Fruit fly (Drosophila melanogaster) whole organism, embryonic: Measurements from ENCODE around the gene ara.
A peak's percentile ranks its signal among the peaks of the same experiment; 100 is the strongest.

Source experiments
- Aef1 ChIP-seq: fragments of 200-800 bp; sonication (Bioruptor generic); IDR thresholded peaks from 3 replicates; pipeline ENCODE4 v1.3.6; 2022; ENCODE audit warnings: missing biosample characterization, missing genetic modification characterization
- CG10462 ChIP-seq: fragments of 200-800 bp; sonication (Bioruptor generic); optimal IDR thresholded peaks from 2 replicates; lab custom pipeline; 2016; ENCODE audit warnings: missing biosample characterization, missing genetic modification characterization
- CG10654 ChIP-seq: fragments of 200-800 bp; sonication (Bioruptor generic); optimal IDR thresholded peaks from 2 replicates; lab custom pipeline; 2016; ENCODE audit warnings: missing biosample characterization, missing genetic modification characterization
- CG11560 ChIP-seq: fragments of 200-800 bp; sonication (Bioruptor generic); IDR thresholded peaks from 3 replicates; pipeline ENCODE4 v1.3.6; 2022; ENCODE audit warnings: missing biosample characterization, missing genetic modification characterization
- CG15269 ChIP-seq: fragments of 200-800 bp; sonication (Bioruptor generic); optimal IDR thresholded peaks from 2 replicates; lab custom pipeline; 2018; ENCODE audit warnings: missing biosample characterization, mild to moderate bottlenecking, missing genetic modification characterization, moderate library complexity
- CG18011 ChIP-seq: fragments of 200-800 bp; sonication (Bioruptor generic); optimal IDR thresholded peaks from 2 replicates; lab custom pipeline; 2017; ENCODE audit warnings: missing biosample characterization, missing genetic modification characterization, mild to moderate bottlenecking, moderate library complexity, missing genotype
- CG2712 ChIP-seq: fragments of 200-800 bp; optimal IDR thresholded peaks from 3 replicates; lab custom pipeline; 2019; ENCODE audit warnings: missing biosample characterization, mild to moderate bottlenecking, missing genetic modification characterization, moderate library complexity
- CG34224 ChIP-seq: fragments of 200-800 bp; sonication (Bioruptor generic); IDR thresholded peaks from 3 replicates; pipeline ENCODE4 v1.3.6; 2022; ENCODE audit warnings: missing biosample characterization, missing genetic modification characterization; ENCODE audit not compliant: partially characterized antibody
- CG34376 ChIP-seq: fragments of 200-800 bp; sonication (Bioruptor generic); optimal IDR thresholded peaks from 2 replicates; lab custom pipeline; 2018; ENCODE audit warnings: missing biosample characterization, mild to moderate bottlenecking, missing genetic modification characterization
- CG3726 ChIP-seq: fragments of 200-800 bp; sonication (Bioruptor generic); IDR thresholded peaks from 3 replicates; pipeline ENCODE4, ENCODE4 v1.3.6; 2022; ENCODE audit warnings: missing biosample characterization, missing genetic modification characterization
- CG4360 ChIP-seq: fragments of 200-800 bp; sonication (Bioruptor generic); IDR thresholded peaks from 2 replicates; pipeline ENCODE4 v1.3.6; 2022; ENCODE audit warnings: missing biosample characterization, missing genetic modification characterization
- CG4854 ChIP-seq: fragments of 200-800 bp; sonication (Bioruptor generic); optimal IDR thresholded peaks from 2 replicates; lab custom pipeline; 2016; ENCODE audit warnings: missing biosample characterization, missing genetic modification characterization, inconsistent platforms
- CG5245 ChIP-seq: fragments of 200-800 bp; sonication (Bioruptor generic); optimal IDR thresholded peaks from 3 replicates; lab custom pipeline; 2016; ENCODE audit warnings: missing biosample characterization, missing genetic modification characterization
- CG5953 ChIP-seq: fragments of 200-800 bp; sonication (Bioruptor generic); IDR thresholded peaks from 2 replicates; pipeline ENCODE4 v1.3.6; 2022; ENCODE audit warnings: missing biosample characterization, missing genetic modification characterization
- CG6689 ChIP-seq: fragments of 200-800 bp; sonication (Bioruptor generic); IDR thresholded peaks from 2 replicates; pipeline ENCODE4 v1.3.6; 2022; ENCODE audit warnings: missing biosample characterization, missing genetic modification characterization
- CG9609 ChIP-seq: fragments of 200-800 bp; sonication (Bioruptor generic); optimal IDR thresholded peaks from 3 replicates; lab custom pipeline; 2016; ENCODE audit warnings: missing biosample characterization, missing genetic modification characterization
- Chrac-16 ChIP-seq: fragments of 200-800 bp; sonication (Bioruptor generic); optimal IDR thresholded peaks from 3 replicates; lab custom pipeline; 2016; ENCODE audit warnings: missing biosample characterization, missing genetic modification characterization
- D ChIP-seq, 2 experiments: fragments of 200-800 bp in 1 of 2; fragments of >200 bp in 1 of 2; sonication (Bioruptor generic) in 1 of 2; optimal IDR thresholded peaks; 2 replicates in 1 of 2; 3 replicates in 1 of 2; lab custom pipeline; 2017; ENCODE audit warnings: mild to moderate bottlenecking in 1 of 2, missing biosample characterization in 1 of 2, missing genetic modification characterization in 1 of 2, missing genetic modification reagents in 1 of 2
- Dip2 ChIP-seq: fragments of 200-800 bp; sonication (Bioruptor generic); IDR thresholded peaks from 2 replicates; pipeline ENCODE4 v1.3.6; 2022; ENCODE audit warnings: missing biosample characterization, missing genetic modification characterization
- Doc2 ChIP-seq: fragments of 200-800 bp; sonication (Bioruptor generic); IDR thresholded peaks from 2 replicates; pipeline ENCODE4 v1.3.6; 2022; ENCODE audit warnings: missing biosample characterization, missing genetic modification characterization
- Ets97D ChIP-seq: fragments of 200-800 bp; sonication (Bioruptor generic); optimal IDR thresholded peaks from 3 replicates; lab custom pipeline; 2016; ENCODE audit warnings: missing biosample characterization, missing genetic modification characterization
- GATAe ChIP-seq: fragments of 200-800 bp; sonication (Bioruptor generic); conservative IDR thresholded peaks from 2 replicates; pipeline ENCODE4 v1.3.6; 2022; ENCODE audit warnings: missing biosample characterization, missing genetic modification characterization
- Hr39 ChIP-seq: fragments of >200 bp; optimal IDR thresholded peaks from 2 replicates; lab custom pipeline; 2017
- Lhr ChIP-seq: fragments of 200-800 bp; sonication (Bioruptor generic); optimal IDR thresholded peaks from 3 replicates; lab custom pipeline; 2017; ENCODE audit warnings: mild to moderate bottlenecking, missing biosample characterization, missing genetic modification reagents, missing genetic modification characterization
- NfI ChIP-seq: fragments of 200-800 bp; sonication (Bioruptor generic); optimal IDR thresholded peaks from 3 replicates; lab custom pipeline; 2018; ENCODE audit warnings: missing biosample characterization, mild to moderate bottlenecking, missing genetic modification characterization, moderate library complexity
- Scr ChIP-seq: fragments of 200-800 bp; sonication (Bioruptor generic); IDR thresholded peaks from 2 replicates; pipeline ENCODE4 v1.3.6; 2022; ENCODE audit warnings: missing biosample characterization, missing genetic modification characterization; ENCODE audit not compliant: partially characterized antibody
- Sox100B ChIP-seq: fragments of 200-800 bp; sonication (Bioruptor generic); optimal IDR thresholded peaks from 3 replicates; lab custom pipeline; 2018; ENCODE audit warnings: missing biosample characterization, mild to moderate bottlenecking, missing genetic modification characterization
- Spps ChIP-seq: fragments of 200-800 bp; sonication (Bioruptor generic); optimal IDR thresholded peaks from 2 replicates; lab custom pipeline; 2018; ENCODE audit warnings: missing biosample characterization, mild to moderate bottlenecking, missing genetic modification characterization
- dpn ChIP-seq, 2 experiments: fragments of 200-800 bp; sonication (Bioruptor generic); optimal IDR thresholded peaks; 3 replicates each; lab custom pipeline; 2016; ENCODE audit warnings: missing biosample characterization in 2 of 2, missing genetic modification characterization in 2 of 2
- esg ChIP-seq: fragments of 200-800 bp; sonication (Bioruptor generic); conservative IDR thresholded peaks from 2 replicates; pipeline ENCODE4 v1.3.6; 2022; ENCODE audit warnings: missing biosample characterization, missing genetic modification characterization
- fd102C ChIP-seq: fragments of 200-800 bp; sonication (Bioruptor generic); optimal IDR thresholded peaks from 2 replicates; lab custom pipeline; 2018; ENCODE audit warnings: missing biosample characterization, mild to moderate bottlenecking, missing genetic modification characterization, moderate library complexity
- fd96Cb ChIP-seq: fragments of 200-800 bp; sonication (Bioruptor generic); optimal IDR thresholded peaks from 2 replicates; lab custom pipeline; 2018; ENCODE audit warnings: missing biosample characterization, mild to moderate bottlenecking, missing genetic modification characterization, moderate library complexity
- gfzf ChIP-seq: fragments of 200-800 bp; sonication (Bioruptor generic); optimal IDR thresholded peaks from 2 replicates; lab custom pipeline; 2016; ENCODE audit warnings: missing biosample characterization, mild to moderate bottlenecking, missing genetic modification characterization, moderate library complexity
- gsb-n ChIP-seq: fragments of 200-800 bp; sonication (Bioruptor generic); optimal IDR thresholded peaks from 3 replicates; lab custom pipeline; 2018; ENCODE audit warnings: missing biosample characterization, mild to moderate bottlenecking, missing genetic modification characterization
- gt ChIP-seq: fragments of 200-800 bp; sonication (Bioruptor generic); IDR thresholded peaks from 2 replicates; pipeline ENCODE4 v1.3.6; 2022; ENCODE audit warnings: missing biosample characterization, missing genetic modification characterization
- hbn ChIP-seq: fragments of 200-800 bp; sonication (Bioruptor generic); IDR thresholded peaks from 2 replicates; pipeline ENCODE4 v1.3.6; 2022; ENCODE audit warnings: missing biosample characterization, missing genetic modification characterization; ENCODE audit not compliant: partially characterized antibody
- jigr1 ChIP-seq: fragments of 200-800 bp; sonication (Bioruptor generic); IDR thresholded peaks from 3 replicates; pipeline ENCODE4 v1.3.6; 2022; ENCODE audit warnings: missing biosample characterization, missing genetic modification characterization
- maf-S ChIP-seq: fragments of 200-800 bp; sonication (Bioruptor generic); optimal IDR thresholded peaks from 2 replicates; lab custom pipeline; 2016; ENCODE audit warnings: missing biosample characterization, missing genetic modification characterization
- mirr ChIP-seq: fragments of 200-800 bp; sonication (Bioruptor generic); optimal IDR thresholded peaks from 3 replicates; lab custom pipeline; 2018; ENCODE audit warnings: missing biosample characterization, mild to moderate bottlenecking, missing genetic modification characterization
- p53 ChIP-seq: fragments of 200-800 bp; sonication (Bioruptor generic); optimal IDR thresholded peaks from 2 replicates; lab custom pipeline; 2016; ENCODE audit warnings: missing biosample characterization, missing genetic modification characterization
- prd ChIP-seq, 3 experiments: fragments of >200 bp in 2 of 3; fragments of 200-800 bp in 1 of 3; sonication (Bioruptor generic) in 1 of 3; optimal IDR thresholded peaks in 2 of 3; IDR thresholded peaks in 1 of 3; 2 replicates in 2 of 3; 3 replicates in 1 of 3; pipeline versions ENCODE4 v1.3.6 to Lab custom; 2017 to 2022; ENCODE audit warnings: missing biosample characterization in 1 of 3, missing genetic modification characterization in 1 of 3
- rib ChIP-seq: fragments of 200-800 bp; sonication (Bioruptor generic); IDR thresholded peaks from 2 replicates; pipeline ENCODE4 v1.3.6; 2022; ENCODE audit warnings: missing biosample characterization, missing genetic modification characterization
- row ChIP-seq: fragments of 200-800 bp; sonication (Bioruptor generic); IDR thresholded peaks from 3 replicates; pipeline ENCODE4 v1.3.6; 2022; ENCODE audit warnings: missing biosample characterization, missing genetic modification characterization
- sens ChIP-seq: fragments of 200-800 bp; sonication (Bioruptor generic); peaks from one replicate; lab custom pipeline; 2016; ENCODE audit warnings: missing biosample characterization, missing genetic modification characterization
- tap ChIP-seq: fragments of 200-800 bp; optimal IDR thresholded peaks from 3 replicates; lab custom pipeline; 2019; ENCODE audit warnings: missing biosample characterization, mild to moderate bottlenecking, missing genetic modification characterization, moderate library complexity
- tll ChIP-seq, 2 experiments: fragments of 200-800 bp in 1 of 2; fragments of >200 bp in 1 of 2; sonication (Bioruptor generic) in 1 of 2; optimal IDR thresholded peaks; 2 replicates each; lab custom pipeline; 2017 to 2019; ENCODE audit warnings: missing biosample characterization in 2 of 2, missing genetic modification characterization in 2 of 2, mild to moderate bottlenecking in 1 of 2, moderate library complexity in 1 of 2
- trem ChIP-seq: fragments of 200-800 bp; optimal IDR thresholded peaks from 3 replicates; lab custom pipeline; 2019; ENCODE audit warnings: missing biosample characterization, mild to moderate bottlenecking, missing genetic modification characterization, moderate library complexity
- tup ChIP-seq: fragments of 200-800 bp; sonication (Bioruptor generic); optimal IDR thresholded peaks from 2 replicates; lab custom pipeline; 2016; ENCODE audit warnings: missing biosample characterization, mild to moderate bottlenecking, missing genetic modification characterization, moderate library complexity
- z ChIP-seq: fragments of 200-800 bp; sonication (Bioruptor generic); IDR thresholded peaks from 3 replicates; pipeline ENCODE4 v1.3.6; 2022; ENCODE audit warnings: missing biosample characterization, missing genetic modification characterization
- zen ChIP-seq: fragments of 200-800 bp; sonication (Bioruptor generic); optimal IDR thresholded peaks from 3 replicates; lab custom pipeline; 2018; ENCODE audit warnings: missing biosample characterization, mild to moderate bottlenecking, missing genetic modification characterization, moderate library complexity

ara gene

DNA sequence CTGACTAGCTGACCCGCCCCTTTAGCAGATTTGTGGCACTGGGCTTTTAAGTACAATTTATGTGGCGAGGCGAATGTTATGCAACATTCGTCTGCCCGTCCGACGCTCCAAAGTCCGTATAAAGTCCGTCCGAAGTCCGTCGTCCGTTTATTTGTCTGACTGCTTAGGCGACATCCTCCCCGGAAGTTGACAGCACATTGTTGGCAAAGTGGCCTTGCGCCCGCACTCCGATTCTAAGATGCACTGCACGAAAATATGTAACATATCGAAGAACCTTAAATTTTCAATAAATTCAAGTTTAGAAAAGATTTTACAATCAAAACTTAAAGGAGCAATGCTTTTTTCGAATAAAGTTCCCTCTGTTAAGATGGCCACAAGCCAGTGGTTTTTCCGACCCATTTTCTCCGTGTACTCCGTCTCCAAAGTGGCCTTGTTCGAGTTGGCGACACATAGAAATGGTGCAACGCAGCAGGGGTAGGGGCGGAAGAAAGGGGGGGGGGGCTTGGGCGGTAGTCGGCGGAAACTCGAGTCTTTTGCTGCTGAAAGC is 38.4 kb downstream of the ara start (continued):
- TF ChIP-seq Ets97D (GFP tag; lab: Kevin White, UChicago) (no peak), CG4360 (GFP tag; lab: Robert Waterston, UW) (no peak), CG3726 (no peak), Aef1 (GFP tag; lab: Robert Waterston, UW) (no peak), tup (GFP tag; lab: Kevin White, UChicago) (no peak), CG34224 (GFP tag; lab: Robert Waterston, UW) (no peak), prd (optimal IDR thresholded peaks at IDR 0.05; lab: Kevin White, UChicago) (no peak), prd (GFP tag; IDR thresholded peaks at IDR 0.05; lab: Robert Waterston, UW) (no peak; the same call in 2 of the 3 replicates), CG9609 (GFP tag; lab: Kevin White, UChicago) (no peak), row (GFP tag; lab: Robert Waterston, UW) (peak; percentile 57), GATAe (GFP tag; lab: Robert Waterston, UW) (no peak), dpn (GFP tag; optimal IDR thresholded peaks at IDR 0.05; lab: Kevin White, UChicago) (peak; percentile 12 to 32), NfI (GFP tag; lab: Kevin White, UChicago) (no peak), CG18011 (no peak), CG10462 (GFP tag; lab: Kevin White, UChicago) (no peak), D (optimal IDR thresholded peaks at IDR 0.05; lab: Kevin White, UChicago) (no peak), D (GFP tag; optimal IDR thresholded peaks at IDR 0.05; lab: Kevin White, UChicago) (peak; percentile 32), sens (GFP tag; lab: Kevin White, UChicago) (peak; percentile 89), jigr1 (GFP tag; lab: Robert Waterston, UW) (no peak), CG11560 (tag; lab: Robert Waterston, UW) (no peak), Sox100B (GFP tag; lab: Kevin White, UChicago) (peak; percentile 3), Scr (GFP tag; lab: Robert Waterston, UW) (no peak), rib (GFP tag; lab: Robert Waterston, UW) (no peak), Chrac-16 (no peak), CG5953 (no peak), z (GFP tag; lab: Robert Waterston, UW) (no peak), tll (GFP tag; optimal IDR thresholded peaks at IDR 0.05; lab: Kevin White, UChicago) (no peak), zen (tag; lab: Kevin White, UChicago) (no peak), CG10654 (no peak), CG15269 (tag; lab: Kevin White, UChicago) (no peak), Lhr (no peak), CG2712 (tag; lab: Kevin White, UChicago) (peak; percentile 46), gfzf (no peak), Dip2 (GFP tag; lab: Robert Waterston, UW) (no peak), Spps (tag; lab: Kevin White, UChicago) (no peak), CG4854 (GFP tag; lab: Kevin White, UChicago) (no peak), gsb-n (tag; lab: Kevin White, UChicago) (no peak), gt (no peak), maf-S (GFP tag; lab: Kevin White, UChicago) (no peak), p53 (GFP tag; lab: Kevin White, UChicago) (no peak), Doc2 (GFP tag; lab: Robert Waterston, UW) (no peak), trem (tag; lab: Kevin White, UChicago) (no peak), CG34376 (GFP tag; lab: Kevin White, UChicago) (no peak), CG6689 (GFP tag; lab: Robert Waterston, UW) (peak; percentile 31; the same call in 1 of the 2 replicates), CG5245 (peak; percentile 27), esg (GFP tag; lab: Robert Waterston, UW) (no peak), mirr (no peak), hbn (no peak), fd102C (GFP tag; lab: Kevin White, UChicago) (no peak), tap (tag; lab: Kevin White, UChicago) (no peak), Hr39 (no peak), fd96Cb (peak; percentile 28)
